Worm (Caenorhabditis elegans) whole organism, young adult: ENCODE measurements around the gene srg-2.

Experiments
- B0336.3 ChIP-seq: fragments of 200-800 bp; sonication (Bioruptor generic); IDR thresholded peaks from 2 replicates; pipeline ENCODE4 v1.3.6; 2022; ENCODE audit warnings: missing genetic modification characterization, missing compliant biosample characterization
- C17E4.6 ChIP-seq: fragments of 200-800 bp; sonication (Bioruptor generic); IDR thresholded peaks from 2 replicates; pipeline ENCODE4 v1.3.6; 2022; ENCODE audit warnings: missing genetic modification reagents, missing genetic modification characterization, missing compliant biosample characterization
- D2030.7 ChIP-seq: fragments of 200-800 bp; sonication (Bioruptor generic); IDR thresholded peaks from 2 replicates; pipeline ENCODE4 v1.3.6; 2022; ENCODE audit warnings: missing genetic modification reagents, missing genetic modification characterization, missing compliant biosample characterization
- F10E7.11 ChIP-seq: sonication (generic microtip); optimal IDR thresholded peaks from 2 replicates; lab custom pipeline; 2017; ENCODE audit warnings: mild to moderate bottlenecking, missing genetic modification characterization, moderate library complexity, missing compliant biosample characterization
- F22D6.2 ChIP-seq: sonication (generic microtip); optimal IDR thresholded peaks from 2 replicates; lab custom pipeline; 2016; ENCODE audit warnings: mild to moderate bottlenecking, missing genetic modification characterization, missing compliant biosample characterization
- F23B12.7 ChIP-seq: sonication (generic microtip); optimal IDR thresholded peaks from 2 replicates; lab custom pipeline; 2017; ENCODE audit warnings: missing genetic modification characterization, mild to moderate bottlenecking, missing compliant biosample characterization, antibody characterized with exemption, moderate library complexity; ENCODE audit not compliant: insufficient read depth
- F33H1.4 ChIP-seq: fragments of 200-800 bp; sonication (Bioruptor generic); IDR thresholded peaks from 2 replicates; pipeline ENCODE4 v1.3.6; 2022; ENCODE audit warnings: missing genetic modification reagents, missing genetic modification characterization, missing compliant biosample characterization
- K12H6.12 ChIP-seq: fragments of 200-800 bp; sonication (Bioruptor generic); optimal IDR thresholded peaks from 2 replicates; lab custom pipeline; 2018; ENCODE audit warnings: mild to moderate bottlenecking, missing genetic modification characterization, missing compliant biosample characterization
- T07F8.4 ChIP-seq: sonication (generic microtip); optimal IDR thresholded peaks from 2 replicates; lab custom pipeline; 2016; ENCODE audit warnings: mild to moderate bottlenecking, missing genetic modification characterization, moderate library complexity, missing compliant biosample characterization
- T26A5.8 ChIP-seq: sonication (generic microtip); optimal IDR thresholded peaks from 2 replicates; lab custom pipeline; 2016; ENCODE audit warnings: missing genetic modification characterization, missing compliant biosample characterization
- Y67H2A.10 ChIP-seq: fragments of 200-800 bp; sonication (Bioruptor generic); conservative IDR thresholded peaks from 2 replicates; pipeline ENCODE4 v1.3.6; 2022; ENCODE audit warnings: missing genetic modification reagents, missing genetic modification characterization, missing compliant biosample characterization
- akir-1 ChIP-seq: fragments of 200-800 bp; sonication (Bioruptor generic); optimal IDR thresholded peaks from 2 replicates; lab custom pipeline; 2018; ENCODE audit warnings: mild to moderate bottlenecking, missing genetic modification characterization, moderate library complexity, missing compliant biosample characterization
- bed-1 ChIP-seq: fragments of 200-800 bp; sonication (Bioruptor generic); IDR thresholded peaks from 2 replicates; pipeline ENCODE4 v1.3.6; 2022; ENCODE audit warnings: missing genetic modification reagents, missing genetic modification characterization, missing compliant biosample characterization
- cebp-1 ChIP-seq, 2 experiments: fragments of 200-800 bp in 1 of 2; sonication (Bioruptor generic) in 1 of 2; sonication (generic microtip) in 1 of 2; IDR thresholded peaks in 1 of 2; optimal IDR thresholded peaks in 1 of 2; 2 replicates each; pipeline versions ENCODE4 v1.3.6 to Lab custom; 2017 to 2022; ENCODE audit warnings: missing compliant biosample characterization in 2 of 2, missing genetic modification characterization in 2 of 2, mild to moderate bottlenecking in 1 of 2, missing genetic modification reagents in 1 of 2, moderate library complexity in 1 of 2
- ceh-100 ChIP-seq: fragments of 200-800 bp; sonication (Bioruptor generic); IDR thresholded peaks from 2 replicates; pipeline ENCODE4 v1.3.6; 2022; ENCODE audit warnings: missing genetic modification reagents, missing genetic modification characterization, missing compliant biosample characterization
- ceh-40 ChIP-seq: fragments of 200-800 bp; sonication (Bioruptor generic); IDR thresholded peaks from 2 replicates; pipeline ENCODE4 v1.3.6; 2022; ENCODE audit warnings: missing genetic modification characterization, missing compliant biosample characterization
- chd-7 ChIP-seq: sonication (generic microtip); optimal IDR thresholded peaks from 2 replicates; lab custom pipeline; 2016; ENCODE audit warnings: mild to moderate bottlenecking, missing genetic modification characterization, moderate library complexity, missing compliant biosample characterization
- dox-1 ChIP-seq: fragments of 200-800 bp; sonication (Bioruptor generic); IDR thresholded peaks from 2 replicates; pipeline ENCODE4 v1.3.6; 2022; ENCODE audit warnings: missing genetic modification reagents, missing genetic modification characterization, missing compliant biosample characterization
- efl-1 ChIP-seq: fragments of 150-350 bp; optimal IDR thresholded peaks from 2 replicates; lab custom pipeline; 2014; ENCODE audit warnings: missing biosample characterization, missing genetic modification reagents, missing genetic modification characterization
- ets-4 ChIP-seq: fragments of 200-800 bp; sonication (Bioruptor generic); optimal IDR thresholded peaks from 2 replicates; lab custom pipeline; 2018; ENCODE audit warnings: mild to moderate bottlenecking, missing genetic modification characterization, missing compliant biosample characterization
- hmg-20 ChIP-seq: fragments of 200-800 bp; sonication (Bioruptor generic); IDR thresholded peaks from 2 replicates; pipeline ENCODE4 v1.3.6; 2022; ENCODE audit warnings: missing genetic modification reagents, missing genetic modification characterization, missing compliant biosample characterization
- let-526 ChIP-seq: fragments of 200-800 bp; sonication (Bioruptor generic); IDR thresholded peaks from 2 replicates; pipeline ENCODE4 v1.3.6; 2022; ENCODE audit warnings: missing genetic modification reagents, missing genetic modification characterization, missing compliant biosample characterization
- lin-26 ChIP-seq: fragments of 200-800 bp; sonication (Bioruptor generic); IDR thresholded peaks from 2 replicates; pipeline ENCODE4 v1.3.6; 2022; ENCODE audit warnings: missing genetic modification reagents, missing genetic modification characterization, missing compliant biosample characterization
- lin-40 ChIP-seq: sonication (generic microtip); optimal IDR thresholded peaks from 2 replicates; lab custom pipeline; 2016; ENCODE audit warnings: missing genetic modification characterization, mild to moderate bottlenecking, missing compliant biosample characterization, missing genotype, missing genetic modification reagents
- lin-54 ChIP-seq: fragments of 200-800 bp; sonication (Bioruptor generic); optimal IDR thresholded peaks from 2 replicates; lab custom pipeline; 2018; ENCODE audit warnings: mild to moderate bottlenecking, missing genetic modification characterization, missing compliant biosample characterization
- lsl-1 ChIP-seq: fragments of 200-800 bp; sonication (Bioruptor generic); optimal IDR thresholded peaks from 2 replicates; lab custom pipeline; 2018; ENCODE audit warnings: mild to moderate bottlenecking, missing genetic modification characterization, moderate library complexity, missing compliant biosample characterization
- madf-8 ChIP-seq: fragments of 200-800 bp; sonication (Bioruptor generic); conservative IDR thresholded peaks from 2 replicates; pipeline ENCODE4 v1.3.6; 2022; ENCODE audit warnings: missing genetic modification reagents, missing genetic modification characterization, missing compliant biosample characterization
- mes-4 ChIP-seq: sonication (generic microtip); optimal IDR thresholded peaks from 2 replicates; lab custom pipeline; 2016; ENCODE audit warnings: missing genotype, missing genetic modification characterization, missing compliant biosample characterization
- mxl-1 ChIP-seq: sonication (generic microtip); optimal IDR thresholded peaks from 2 replicates; lab custom pipeline; 2016; ENCODE audit warnings: missing genetic modification characterization, missing compliant biosample characterization
- nfya-2 ChIP-seq: fragments of 200-800 bp; sonication (Bioruptor generic); IDR thresholded peaks from 2 replicates; pipeline ENCODE4 v1.3.6; 2022; ENCODE audit warnings: missing genetic modification reagents, missing genetic modification characterization, missing compliant biosample characterization
- nfyb-1 ChIP-seq: fragments of 200-800 bp; sonication (Bioruptor generic); IDR thresholded peaks from 2 replicates; pipeline ENCODE4 v1.3.6; 2022; ENCODE audit warnings: missing genetic modification reagents, missing genetic modification characterization, missing compliant biosample characterization
- nhr-120 ChIP-seq: fragments of 200-800 bp; sonication (Bioruptor generic); IDR thresholded peaks from 2 replicates; pipeline ENCODE4 v1.3.6; 2022; ENCODE audit warnings: missing genetic modification characterization, missing compliant biosample characterization
- rcor-1 ChIP-seq: fragments of 200-800 bp; sonication (Bioruptor generic); IDR thresholded peaks from 2 replicates; pipeline ENCODE4 v1.3.6; 2022; ENCODE audit warnings: missing genetic modification reagents, missing genetic modification characterization, missing compliant biosample characterization
- repo-1 ChIP-seq: sonication (generic microtip); optimal IDR thresholded peaks from 2 replicates; lab custom pipeline; 2017; ENCODE audit warnings: mild to moderate bottlenecking, missing genetic modification characterization, missing compliant biosample characterization
- sdz-38 ChIP-seq: sonication (generic microtip); optimal IDR thresholded peaks from 2 replicates; lab custom pipeline; 2016; ENCODE audit warnings: missing genotype, missing genetic modification characterization, missing compliant biosample characterization
- sea-2 ChIP-seq: fragments of 200-800 bp; sonication (Bioruptor generic); IDR thresholded peaks from 2 replicates; pipeline ENCODE4 v1.3.6; 2022; ENCODE audit warnings: missing genetic modification characterization, missing compliant biosample characterization
- tbp1 ChIP-seq: fragments of 200-800 bp; sonication (Bioruptor generic); optimal IDR thresholded peaks from 2 replicates; lab custom pipeline; 2018; ENCODE audit warnings: mild to moderate bottlenecking, missing genetic modification characterization, missing compliant biosample characterization
- tbx-9 ChIP-seq: sonication (generic microtip); optimal IDR thresholded peaks from 2 replicates; lab custom pipeline; 2016; ENCODE audit warnings: borderline replicate concordance, missing genetic modification characterization, inconsistent platforms, missing compliant biosample characterization
- unc-62 ChIP-seq: fragments of 150-350 bp; optimal IDR thresholded peaks from 2 replicates; lab custom pipeline; 2014; ENCODE audit warnings: missing biosample characterization, missing genetic modification reagents, missing genetic modification characterization
- ztf-25 ChIP-seq: fragments of 200-800 bp; sonication (Bioruptor generic); IDR thresholded peaks from 2 replicates; pipeline ENCODE4 v1.3.6; 2022; ENCODE audit warnings: missing genetic modification reagents, missing genetic modification characterization, missing compliant biosample characterization
- ztf-28 ChIP-seq: fragments of 200-800 bp; sonication (Bioruptor generic); IDR thresholded peaks from 2 replicates; pipeline ENCODE4 v1.3.6; 2022; ENCODE audit warnings: missing genetic modification reagents, missing genetic modification characterization, missing compliant biosample characterization
- ztf-3 ChIP-seq: fragments of 200-800 bp; sonication (Bioruptor generic); optimal IDR thresholded peaks from 2 replicates; lab custom pipeline; 2018; ENCODE audit warnings: mild to moderate bottlenecking, missing genetic modification characterization, missing compliant biosample characterization

srg-2 gene

DNA sequence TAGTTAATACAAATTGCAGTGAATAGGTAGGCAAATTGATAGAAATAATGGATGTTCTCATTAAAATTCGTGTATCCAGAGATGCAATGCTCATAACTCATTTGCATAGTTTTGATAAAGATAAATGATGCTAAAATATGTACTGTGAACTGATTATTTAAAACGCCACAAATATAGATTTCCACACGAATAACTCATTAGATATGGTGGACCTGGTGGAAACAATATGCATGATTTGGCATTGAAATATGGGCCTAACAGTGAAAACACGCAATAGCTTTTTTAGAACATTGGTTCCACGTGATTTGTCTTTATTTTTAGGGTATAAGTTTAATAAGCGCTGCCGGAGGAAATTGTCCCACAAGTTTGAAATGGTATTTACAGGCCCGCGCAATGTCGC is 10.3 kb upstream of the srg-2 start, which contains the start of gene srg-3:
TSS of gene srg-3 (minus strand) at position 101 of the 400 bp plus-strand sequence.
- TF ChIP-seq tbp1 (GFP tag; lab: Kevin White, UChicago) (no peak), T26A5.8 (tag; lab: Kevin White, UChicago) (no peak), mxl-1 (no peak), tbx-9 (no peak), T07F8.4 (tag; lab: Kevin White, UChicago) (no peak), ztf-3 (GFP tag; lab: Kevin White, UChicago) (no peak), F10E7.11 (no peak), ztf-28 (no peak), repo-1 (tag; lab: Kevin White, UChicago) (no peak), rcor-1 (GFP tag; lab: Robert Waterston, UW) (no peak), ceh-40 (no peak), F33H1.4 (no peak)
- TF ChIP-seq, all 124 proteins: peak for 0

DNA sequence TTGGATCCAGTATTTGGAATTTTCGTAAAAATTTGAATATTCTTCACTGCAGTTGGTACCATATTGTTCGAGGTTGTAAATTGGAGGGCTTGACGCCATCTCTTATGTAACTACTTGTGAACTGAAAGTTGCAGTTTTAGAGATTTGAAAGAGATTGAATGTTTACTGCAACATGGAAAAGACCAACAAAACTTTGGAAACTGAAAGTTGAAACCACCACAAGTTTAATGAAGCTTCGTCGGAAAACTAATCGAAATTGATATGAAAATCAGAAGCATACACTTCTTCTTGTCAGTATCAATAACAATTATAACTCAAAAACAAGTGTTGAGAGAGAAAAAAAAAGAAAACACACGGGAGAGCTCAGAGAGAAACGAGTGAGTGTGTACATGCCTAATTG is 8.0 kb upstream of the srg-2 start, which contains the start of gene srg-7:
TSS of gene srg-7 (minus strand) at position 101 of the 400 bp plus-strand sequence.
- no peak for TF ChIP-seq madf-8 (GFP tag; lab: Robert Waterston, UW)
- no peak for TF ChIP-seq rcor-1 (GFP tag; lab: Robert Waterston, UW)
- TF ChIP-seq nhr-120 = no peak
- TF ChIP-seq F22D6.2 (tag; lab: Kevin White, UChicago) = no peak
- no peak for TF ChIP-seq nfya-2 (GFP tag; lab: Robert Waterston, UW)
- no peak for TF ChIP-seq dox-1 (GFP tag; lab: Robert Waterston, UW)
- no peak for TF ChIP-seq cebp-1 (GFP tag; IDR thresholded peaks at IDR 0.05; lab: Robert Waterston, UW)
- no peak for TF ChIP-seq cebp-1 (tag; optimal IDR thresholded peaks at IDR 0.05; lab: Kevin White, UChicago)
- no peak for TF ChIP-seq efl-1
- no peak for TF ChIP-seq K12H6.12
- no peak for TF ChIP-seq C17E4.6 (GFP tag; lab: Robert Waterston, UW)
- no peak for TF ChIP-seq bed-1 (GFP tag; lab: Robert Waterston, UW)
- no peak for TF ChIP-seq let-526 (GFP tag; lab: Robert Waterston, UW)
- TF ChIP-seq ceh-100 = no peak
- TF ChIP-seq nfyb-1 = no peak
- TF ChIP-seq lin-26 = no peak
- TF ChIP-seq, all 124 proteins: peak for 0

DNA sequence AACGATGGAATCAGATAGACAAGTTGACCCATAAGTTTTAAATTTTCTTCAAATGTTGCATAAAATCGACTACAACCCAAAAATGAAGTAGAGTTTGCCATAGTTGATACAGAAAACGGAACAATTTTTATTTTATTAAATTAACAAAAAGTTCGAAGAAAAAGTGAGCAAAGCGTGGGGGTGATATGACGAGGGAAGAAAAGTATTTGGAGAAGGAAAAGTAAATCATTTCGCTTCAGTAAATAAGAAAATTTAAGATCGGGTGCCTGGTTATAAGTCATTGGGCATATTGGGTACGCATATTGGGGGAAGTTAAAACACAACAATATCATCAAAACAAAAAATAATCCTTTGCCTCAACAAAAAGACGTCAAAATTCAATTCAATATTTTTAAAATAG is 5.9 kb upstream of the srg-2 start, which contains the start of gene srg-6:
TSS of gene srg-6 (minus strand) at position 101 of the 400 bp plus-strand sequence.
- TF ChIP-seq Y67H2A.10 (GFP tag; lab: Robert Waterston, UW) (no peak), sea-2 (no peak), mes-4 (no peak), T26A5.8 (tag; lab: Kevin White, UChicago) (no peak), D2030.7 (no peak), hmg-20 (no peak), chd-7 (tag; lab: Kevin White, UChicago) (no peak), akir-1 (GFP tag; lab: Kevin White, UChicago) (no peak), unc-62 (GFP tag; lab: Kevin White, UChicago) (no peak), lin-40 (tag; lab: Kevin White, UChicago) (no peak), lsl-1 (no peak), sdz-38 (no peak), B0336.3 (GFP tag; lab: Robert Waterston, UW) (no peak), lin-54 (GFP tag; lab: Kevin White, UChicago) (no peak), ets-4 (GFP tag; lab: Kevin White, UChicago) (no peak), F23B12.7 (no peak), ztf-25 (GFP tag; lab: Robert Waterston, UW) (no peak)
- TF ChIP-seq, all 124 proteins: peak for 0
